Fruit fly (Drosophila melanogaster) whole organism, wandering third instar larva: ENCODE results near the gene Cht5.

Experiments
- Abd-B ChIP-seq: fragments of >200 bp; optimal IDR thresholded peaks from 2 replicates; lab custom pipeline; 2017; ENCODE audit warnings: missing biosample characterization, missing genetic modification characterization
- CG9705 ChIP-seq: fragments of 200-800 bp; sonication (Bioruptor generic); optimal IDR thresholded peaks from 2 replicates; lab custom pipeline; 2018; ENCODE audit warnings: missing biosample characterization, mild to moderate bottlenecking, missing genetic modification characterization
- Dfd ChIP-seq: fragments of >200 bp; optimal IDR thresholded peaks from 2 replicates; lab custom pipeline; 2017; ENCODE audit warnings: missing biosample characterization, missing genetic modification characterization
- Dif ChIP-seq: fragments of 200-275, 200-300 bp; sonication (Bioruptor generic); optimal IDR thresholded peaks from 2 replicates; lab custom pipeline; 2018; ENCODE audit warnings: missing biosample characterization, missing genetic modification characterization; ENCODE audit not compliant: partially characterized antibody
- Hnf4 ChIP-seq: fragments of 200-800 bp; sonication (Bioruptor generic); optimal IDR thresholded peaks from 2 replicates; lab custom pipeline; 2016; ENCODE audit warnings: missing biosample characterization, mild to moderate bottlenecking, missing genetic modification characterization
- Hr78 ChIP-seq: fragments of >200 bp; optimal IDR thresholded peaks from 2 replicates; lab custom pipeline; 2017; ENCODE audit warnings: missing biosample characterization, missing genetic modification characterization
- Hr83 ChIP-seq: fragments of 200-300 bp; sonication (Bioruptor generic); optimal IDR thresholded peaks from 2 replicates; lab custom pipeline; 2016; ENCODE audit warnings: missing biosample characterization, mild to moderate bottlenecking, missing genetic modification characterization, moderate library complexity; ENCODE audit not compliant: poor library complexity, severe bottlenecking
- Jra ChIP-seq: sonication (Bioruptor generic); optimal IDR thresholded peaks from 2 replicates; lab custom pipeline; 2016; ENCODE audit warnings: missing biosample characterization, missing genetic modification characterization
- N ChIP-seq: fragments of >200 bp; optimal IDR thresholded peaks from 2 replicates; lab custom pipeline; 2018; ENCODE audit warnings: missing biosample characterization, missing external identifiers, missing genetic modification characterization
- dl ChIP-seq, 2 experiments: fragments of 175-275, 200-275 bp in 1 of 2; fragments of 200-275 bp in 1 of 2; sonication (Bioruptor generic); optimal IDR thresholded peaks; lab custom pipeline; 2018; ENCODE audit warnings: mild to moderate bottlenecking in 2 of 2, missing biosample characterization in 2 of 2, missing genetic modification characterization in 2 of 2, moderate library complexity in 2 of 2; ENCODE audit not compliant: partially characterized antibody in 2 of 2, insufficient read depth in 1 of 2
- dmrt93B ChIP-seq: fragments of 200-800 bp; sonication (Bioruptor generic); optimal IDR thresholded peaks from 2 replicates; lab custom pipeline; 2018; ENCODE audit warnings: missing biosample characterization, mild to moderate bottlenecking, missing genetic modification characterization
- fru ChIP-seq: fragments of 200-800 bp; sonication (Bioruptor generic); optimal IDR thresholded peaks from 3 replicates; lab custom pipeline; 2016; ENCODE audit warnings: missing biosample characterization, mild to moderate bottlenecking, missing genetic modification characterization
- pan ChIP-seq: fragments of >200 bp; optimal IDR thresholded peaks from 2 replicates; lab custom pipeline; 2017
- usp ChIP-seq: fragments of >200 bp; optimal IDR thresholded peaks from 2 replicates; lab custom pipeline; 2017; ENCODE audit warnings: missing biosample characterization, missing genetic modification characterization

dm6 chr3R:13721998-13722397 is 45.4 kb upstream of the Cht5 start:
- no peak for TF ChIP-seq Hnf4
- no peak for TF ChIP-seq Abd-B (GFP tag; lab: Kevin White, UChicago)
- TF ChIP-seq usp (GFP tag; lab: Kevin White, UChicago) = no peak
- TF ChIP-seq pan = no peak
- no peak for TF ChIP-seq Jra (GFP tag; lab: Kevin White, UChicago)
- TF ChIP-seq Dfd = no peak
- no peak for TF ChIP-seq Hr78 (GFP tag; lab: Kevin White, UChicago)
- no peak for TF ChIP-seq Hr83 (GFP tag; lab: Kevin White, UChicago)
- no peak for TF ChIP-seq N (GFP tag; lab: Kevin White, UChicago)
- no peak for TF ChIP-seq dl (GFP tag; optimal IDR thresholded peaks at IDR 0.05; lab: Kevin White, UChicago; ENCODE audit: insufficient read depth in 1 of 2, partially characterized antibody in 2 of 2)
- TF ChIP-seq fru (GFP tag; lab: Kevin White, UChicago) = no peak
- no peak for TF ChIP-seq CG9705 (GFP tag; lab: Kevin White, UChicago)
- TF ChIP-seq Dif (GFP tag; lab: Kevin White, UChicago) = no peak
- no peak for TF ChIP-seq dmrt93B (GFP tag; lab: Kevin White, UChicago)
